Worm (Caenorhabditis elegans) whole organism, L4/young adult: ENCODE data around the gene rft-1.
A peak's percentile ranks its signal among the peaks of the same experiment; 100 is the strongest.

Experiments
- W03F9.2 ChIP-seq: fragments of 150-350 bp; optimal IDR thresholded peaks from 2 replicates; lab custom pipeline; 2014; ENCODE audit warnings: missing biosample characterization, missing genetic modification characterization
- dao-5 ChIP-seq: sonication (generic microtip); optimal IDR thresholded peaks from 2 replicates; lab custom pipeline; 2016; ENCODE audit warnings: missing genotype, missing genetic modification characterization, moderate library complexity, missing compliant biosample characterization
- him-1 ChIP-seq: sonication (generic microtip); optimal IDR thresholded peaks from 2 replicates; lab custom pipeline; 2016; ENCODE audit warnings: missing genotype, missing genetic modification reagents, missing genetic modification characterization, missing compliant biosample characterization

ce11 chrV:4450523-4451089 lies 7.6 kb upstream of the rft-1 start, which contains the start of gene rft-2:
- TF ChIP-seq him-1 (tag; lab: Kevin White, UChicago) (peak; percentile 33), dao-5 (tag; lab: Kevin White, UChicago) (no peak), W03F9.2 (tag; lab: Kevin White, UChicago) (peak; percentile 49)
